Worm (Caenorhabditis elegans): ENCODE results near the gene Y71H2AM.29.

Gene Y71H2AM.29

ce11 chrIII:2801800-2802515 lies 30.6 kb upstream of the Y71H2AM.29 start, which contains the start of the genes twk-45 and Y71H2AM.25:
TSS of gene twk-45 (minus strand) at chrIII:2801900.
TSS of gene Y71H2AM.25 (plus strand) at chrIII:2802465.
- TF ChIP-seq skn-1 (tag; optimal IDR thresholded peaks at IDR 0.05) (no peak), nhr-6 (tag; optimal IDR thresholded peaks at IDR 0.05) (no peak), mab-5 (tag; optimal IDR thresholded peaks at IDR 0.05) (no peak), nhr-12 (tag; optimal IDR thresholded peaks at IDR 0.05) (no peak), nhr-77 (tag; optimal IDR thresholded peaks at IDR 0.05) (no peak), nhr-21 (tag; optimal IDR thresholded peaks at IDR 0.05) (no peak), gmeb-1 (tag; optimal IDR thresholded peaks at IDR 0.05) (no peak), R02D3.7 (tag; optimal IDR thresholded peaks at IDR 0.05) (no peak), egl-27 (tag; optimal IDR thresholded peaks at IDR 0.05) (no peak), zag-1 (tag; optimal IDR thresholded peaks at IDR 0.05) (no peak), lin-13 (GFP tag; optimal IDR thresholded peaks at IDR 0.05) (no peak), lsy-2 (tag; optimal IDR thresholded peaks at IDR 0.05) (no peak), sma-3 (GFP tag; optimal IDR thresholded peaks at IDR 0.05) (no peak), peb-1 (tag; optimal IDR thresholded peaks at IDR 0.05) (no peak), alr-1 (tag; optimal IDR thresholded peaks at IDR 0.05) (no peak), F13H6.1 (tag; optimal IDR thresholded peaks at IDR 0.05) (no peak), ceh-16 (tag; optimal IDR thresholded peaks at IDR 0.05) (no peak), sem-4 (tag; optimal IDR thresholded peaks at IDR 0.05) (no peak)

DNA sequence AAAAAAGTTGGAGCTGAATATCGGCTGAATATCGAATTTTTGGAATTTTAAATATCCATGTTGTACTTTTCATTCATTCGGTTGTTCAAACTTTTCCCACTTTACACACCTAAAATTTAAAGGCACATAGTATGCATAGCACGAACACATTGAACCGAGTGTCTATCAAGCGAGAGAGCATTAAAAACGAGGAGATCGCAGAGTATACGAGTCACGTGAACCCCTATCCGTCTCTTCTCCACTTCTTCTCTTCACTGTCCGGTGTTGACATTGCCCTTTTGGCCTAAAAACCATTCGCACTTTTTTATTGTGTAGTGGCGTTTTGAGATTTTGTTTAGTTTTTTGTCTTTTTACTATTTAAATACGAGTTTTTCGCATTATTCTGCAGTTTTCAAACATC lies 28.1 kb upstream of the Y71H2AM.29 start:
- TF ChIP-seq elt-3 (tag; optimal IDR thresholded peaks at IDR 0.05) (no peak), ztf-11 (tag; optimal IDR thresholded peaks at IDR 0.05) (no peak), ztf-1 (GFP tag; conservative IDR thresholded peaks at IDR 0.05) (no peak), ama-1 (optimal IDR thresholded peaks at IDR 0.05) (no peak), crh-2 (tag; optimal IDR thresholded peaks at IDR 0.05) (peak; percentile 70), nhr-129 (tag; optimal IDR thresholded peaks at IDR 0.05) (peak; percentile 88), Y55F3AM.14 (GFP tag; optimal IDR thresholded peaks at IDR 0.05) (no peak), ZK546.5 (tag; optimal IDR thresholded peaks at IDR 0.05) (no peak), zag-1 (tag; optimal IDR thresholded peaks at IDR 0.05) (no peak), unc-55 (GFP tag; optimal IDR thresholded peaks at IDR 0.05) (peak; percentile 40), sem-4 (tag; optimal IDR thresholded peaks at IDR 0.05) (peak; percentile 62), unc-39 (tag; optimal IDR thresholded peaks at IDR 0.05) (no peak), ceh-16 (tag; optimal IDR thresholded peaks at IDR 0.05) (no peak), nhr-23 (tag; optimal IDR thresholded peaks at IDR 0.05) (no peak), ztf-4 (tag; optimal IDR thresholded peaks at IDR 0.05) (no peak), nhr-25 (tag; optimal IDR thresholded peaks at IDR 0.05) (peak; percentile 74), egl-27 (tag; optimal IDR thresholded peaks at IDR 0.05) (no peak), nhr-12 (tag; optimal IDR thresholded peaks at IDR 0.05) (no peak), R02D3.7 (tag; optimal IDR thresholded peaks at IDR 0.05) (no peak), nhr-6 (tag; optimal IDR thresholded peaks at IDR 0.05) (peak; percentile 66), lin-39 (tag; optimal IDR thresholded peaks at IDR 0.05) (no peak), peb-1 (tag; optimal IDR thresholded peaks at IDR 0.05) (no peak), mbf-1 (tag; optimal IDR thresholded peaks at IDR 0.05) (no peak), alr-1 (tag; optimal IDR thresholded peaks at IDR 0.05) (no peak), gmeb-1 (tag; optimal IDR thresholded peaks at IDR 0.05) (peak; percentile 73), lin-13 (GFP tag; optimal IDR thresholded peaks at IDR 0.05) (peak; percentile 57), nhr-21 (tag; optimal IDR thresholded peaks at IDR 0.05) (peak; percentile 54), nhr-11 (tag; optimal IDR thresholded peaks at IDR 0.05) (no peak), nhr-10 (tag; optimal IDR thresholded peaks at IDR 0.05) (no peak), mdl-1 (tag; optimal IDR thresholded peaks at IDR 0.05) (peak; percentile 43 to 56), blmp-1 (tag; optimal IDR thresholded peaks at IDR 0.05; ENCODE audit: insufficient read depth) (no peak), lsy-2 (tag; optimal IDR thresholded peaks at IDR 0.05) (peak; percentile 55 to 86), ceh-82 (tag; optimal IDR thresholded peaks at IDR 0.05) (no peak), sma-3 (GFP tag; optimal IDR thresholded peaks at IDR 0.05) (peak; percentile 21), aly-2 (tag; optimal IDR thresholded peaks at IDR 0.05) (no peak), nhr-77 (tag; optimal IDR thresholded peaks at IDR 0.05) (no peak), elt-1 (tag; optimal IDR thresholded peaks at IDR 0.05) (no peak), lin-11 (tag; optimal IDR thresholded peaks at IDR 0.05) (no peak), fos-1 (tag; optimal IDR thresholded peaks at IDR 0.05) (peak; percentile 50), C34F6.9 (tag; optimal IDR thresholded peaks at IDR 0.05) (peak; percentile 76), dmd-4 (tag; optimal IDR thresholded peaks at IDR 0.05) (no peak), F13H6.1 (tag; optimal IDR thresholded peaks at IDR 0.05) (peak; percentile 64), sma-9 (GFP tag; optimal IDR thresholded peaks at IDR 0.05) (no peak), sma-9 (tag; optimal IDR thresholded peaks at IDR 0.05) (no peak), unc-62 (GFP tag; optimal IDR thresholded peaks at IDR 0.05) (no peak), snpc-4 (tag; optimal IDR thresholded peaks at IDR 0.05) (peak; percentile 11), nhr-237 (tag; optimal IDR thresholded peaks at IDR 0.05) (no peak), skn-1 (tag; optimal IDR thresholded peaks at IDR 0.05) (no peak), mab-5 (tag; optimal IDR thresholded peaks at IDR 0.05) (no peak)
